Fruit fly (Drosophila melanogaster) whole organism, embryonic: ENCODE results near the gene Reck.

ENCODE experiments used
- Ada2b ChIP-seq: fragments of 200-800 bp; sonication (Bioruptor generic); IDR thresholded peaks from 2 replicates; pipeline ENCODE4 v1.3.6; 2022; ENCODE audit warnings: missing biosample characterization, missing genetic modification characterization
- Asciz ChIP-seq: fragments of 200-800 bp; sonication (Bioruptor generic); optimal IDR thresholded peaks from 2 replicates; lab custom pipeline; 2017; ENCODE audit warnings: missing biosample characterization, mild to moderate bottlenecking, missing genetic modification characterization, missing genetic modification reagents
- Atf3 ChIP-seq: fragments of 200-800 bp; sonication (Bioruptor generic); optimal IDR thresholded peaks from 3 replicates; lab custom pipeline; 2016; ENCODE audit warnings: missing biosample characterization, missing genetic modification characterization
- CG10431 ChIP-seq: fragments of 200-800 bp; sonication (Bioruptor generic); optimal IDR thresholded peaks from 3 replicates; lab custom pipeline; 2018; ENCODE audit warnings: missing biosample characterization, mild to moderate bottlenecking, missing genetic modification characterization
- CG10543 ChIP-seq: fragments of 200-800 bp; sonication (Bioruptor generic); optimal IDR thresholded peaks from 3 replicates; lab custom pipeline; 2017; ENCODE audit warnings: missing biosample characterization, mild to moderate bottlenecking, missing genetic modification characterization, moderate library complexity
- CG10959 ChIP-seq: fragments of 200-800 bp; sonication (Bioruptor generic); IDR thresholded peaks from 2 replicates; pipeline ENCODE4 v1.3.6; 2022; ENCODE audit warnings: missing biosample characterization, missing genetic modification characterization
- CG12219 ChIP-seq: fragments of 200-800 bp; sonication (Bioruptor generic); optimal IDR thresholded peaks from 3 replicates; lab custom pipeline; 2018; ENCODE audit warnings: missing biosample characterization, mild to moderate bottlenecking, missing genetic modification characterization
- CG12236 ChIP-seq: fragments of 200-800 bp; sonication (Bioruptor generic); optimal IDR thresholded peaks from 2 replicates; lab custom pipeline; 2016; ENCODE audit warnings: missing biosample characterization, missing genetic modification characterization
- CG12942 ChIP-seq: fragments of 200-800 bp; sonication (Bioruptor generic); optimal IDR thresholded peaks from 3 replicates; lab custom pipeline; 2016; ENCODE audit warnings: missing biosample characterization, missing genetic modification characterization
- CG14860 ChIP-seq: fragments of 200-800 bp; sonication (Bioruptor generic); IDR thresholded peaks from 3 replicates; pipeline ENCODE4 v1.3.6; 2022; ENCODE audit warnings: missing biosample characterization, missing genetic modification characterization; ENCODE audit not compliant: partially characterized antibody
- CG1603 ChIP-seq: fragments of 200-800 bp; sonication (Bioruptor generic); optimal IDR thresholded peaks from 2 replicates; lab custom pipeline; 2019; ENCODE audit warnings: missing biosample characterization, mild to moderate bottlenecking, missing genetic modification characterization, moderate library complexity
- CG17359 ChIP-seq: fragments of 200-800 bp; sonication (Bioruptor generic); optimal IDR thresholded peaks from 3 replicates; lab custom pipeline; 2018; ENCODE audit warnings: missing biosample characterization, mild to moderate bottlenecking, missing genetic modification characterization, moderate library complexity
- CG17361 ChIP-seq: fragments of 200-800 bp; sonication (Bioruptor generic); IDR thresholded peaks from 3 replicates; pipeline ENCODE4 v1.3.6; 2022; ENCODE audit warnings: missing biosample characterization, missing genetic modification characterization
- CG1792 ChIP-seq: fragments of 200-800 bp; sonication (Bioruptor generic); optimal IDR thresholded peaks from 2 replicates; lab custom pipeline; 2016; ENCODE audit warnings: missing biosample characterization, missing genetic modification characterization
- CG1832 ChIP-seq: fragments of 200-800 bp; sonication (Bioruptor generic); optimal IDR thresholded peaks from 2 replicates; lab custom pipeline; 2017; ENCODE audit warnings: missing biosample characterization, mild to moderate bottlenecking, missing genetic modification characterization, inconsistent platforms
- CG18764 ChIP-seq: fragments of 200-800 bp; sonication (Bioruptor generic); optimal IDR thresholded peaks from 3 replicates; lab custom pipeline; 2016; ENCODE audit warnings: missing biosample characterization, missing genetic modification characterization
- CG30020 ChIP-seq: fragments of 200-800 bp; optimal IDR thresholded peaks from 2 replicates; lab custom pipeline; 2019; ENCODE audit warnings: missing biosample characterization, mild to moderate bottlenecking, missing genetic modification characterization, moderate library complexity
- CG42726 ChIP-seq: fragments of 200-800 bp; sonication (Bioruptor generic); IDR thresholded peaks from 2 replicates; pipeline ENCODE4 v1.3.6; 2022; ENCODE audit warnings: missing biosample characterization, missing genetic modification characterization; ENCODE audit not compliant: partially characterized antibody
- CG4707 ChIP-seq: fragments of 200-800 bp; sonication (Bioruptor generic); optimal IDR thresholded peaks from 2 replicates; lab custom pipeline; 2018; ENCODE audit warnings: missing biosample characterization, mild to moderate bottlenecking, missing genetic modification characterization, moderate library complexity
- CG6175 ChIP-seq: fragments of 200-800 bp; sonication (Bioruptor generic); IDR thresholded peaks from 3 replicates; pipeline ENCODE4 v1.3.6; 2022; ENCODE audit warnings: missing biosample characterization, missing genetic modification characterization
- CG6791 ChIP-seq: fragments of 200-800 bp; sonication (Bioruptor generic); IDR thresholded peaks from 3 replicates; pipeline ENCODE4 v1.3.6; 2022; ENCODE audit warnings: missing biosample characterization, missing genetic modification characterization; ENCODE audit not compliant: partially characterized antibody
- CG9876 ChIP-seq: fragments of 200-800 bp; sonication (Bioruptor generic); optimal IDR thresholded peaks from 2 replicates; lab custom pipeline; 2016; ENCODE audit warnings: missing biosample characterization, missing genetic modification characterization
- Camta ChIP-seq: fragments of 200-800 bp; sonication (Bioruptor generic); optimal IDR thresholded peaks from 2 replicates; lab custom pipeline; 2016; ENCODE audit warnings: missing biosample characterization, missing genetic modification characterization
- Deaf1 ChIP-seq: fragments of 200-800 bp; optimal IDR thresholded peaks from 3 replicates; lab custom pipeline; 2019; ENCODE audit warnings: missing biosample characterization, mild to moderate bottlenecking, missing genetic modification characterization, moderate library complexity
- Dp ChIP-seq: fragments of 200-800 bp; sonication (Bioruptor generic); optimal IDR thresholded peaks from 2 replicates; lab custom pipeline; 2018; ENCODE audit warnings: missing biosample characterization, mild to moderate bottlenecking, missing genetic modification characterization, moderate library complexity
- H2.0 ChIP-seq: fragments of 200-800 bp; sonication (Bioruptor generic); IDR thresholded peaks from 2 replicates; pipeline ENCODE4 v1.3.6; 2022; ENCODE audit warnings: missing biosample characterization, missing genetic modification characterization
- HLH4C ChIP-seq: fragments of 200-800 bp; sonication (Bioruptor generic); IDR thresholded peaks from 3 replicates; pipeline ENCODE4 v1.3.6; 2022; ENCODE audit warnings: missing biosample characterization, missing genetic modification characterization; ENCODE audit not compliant: partially characterized antibody
- Hand ChIP-seq: fragments of 200-800 bp; sonication (Bioruptor generic); optimal IDR thresholded peaks from 2 replicates; lab custom pipeline; 2017; ENCODE audit warnings: mild to moderate bottlenecking, missing biosample characterization, missing genetic modification reagents, missing genetic modification characterization
- Kr ChIP-seq: fragments of 200-800 bp; sonication (Bioruptor generic); optimal IDR thresholded peaks from 2 replicates; lab custom pipeline; 2017; ENCODE audit warnings: missing biosample characterization, mild to moderate bottlenecking, missing genetic modification characterization
- NFAT ChIP-seq: fragments of 200-800 bp; sonication (Bioruptor generic); IDR thresholded peaks from 2 replicates; pipeline ENCODE4 v1.3.6; 2022; ENCODE audit warnings: missing biosample characterization, missing genetic modification characterization
- Xbp1 ChIP-seq: fragments of 200-800 bp; sonication (Bioruptor generic); optimal IDR thresholded peaks from 3 replicates; lab custom pipeline; 2016; ENCODE audit warnings: missing biosample characterization, mild to moderate bottlenecking, missing genetic modification characterization
- ac ChIP-seq: fragments of 200-800 bp; sonication (Bioruptor generic); optimal IDR thresholded peaks from 3 replicates; lab custom pipeline; 2017; ENCODE audit warnings: missing biosample characterization, mild to moderate bottlenecking, missing genetic modification characterization
- ara ChIP-seq: fragments of 200-800 bp; sonication (Bioruptor generic); IDR thresholded peaks from 2 replicates; pipeline ENCODE4 v1.3.6; 2022; ENCODE audit warnings: missing biosample characterization, missing genetic modification characterization
- ase ChIP-seq: fragments of 200-800 bp; sonication (Bioruptor generic); IDR thresholded peaks from 3 replicates; pipeline ENCODE4 v1.3.6; 2022; ENCODE audit warnings: missing biosample characterization, missing genetic modification characterization
- cad ChIP-seq: fragments of >200 bp; optimal IDR thresholded peaks from 2 replicates; lab custom pipeline; 2017; ENCODE audit warnings: missing biosample characterization, missing genetic modification characterization
- chif ChIP-seq, 2 experiments: fragments of 200-800 bp; sonication (Bioruptor generic); optimal IDR thresholded peaks; 3 replicates each; lab custom pipeline; 2016; ENCODE audit warnings: missing biosample characterization in 2 of 2, missing genetic modification characterization in 2 of 2
- chinmo ChIP-seq: fragments of 200-800 bp; sonication (Bioruptor generic); IDR thresholded peaks from 4 replicates; pipeline ENCODE4 v1.3.6; 2022; ENCODE audit warnings: missing biosample characterization, missing genetic modification characterization; ENCODE audit not compliant: partially characterized antibody
- da ChIP-seq: fragments of 200-800 bp; sonication (Bioruptor generic); optimal IDR thresholded peaks from 2 replicates; lab custom pipeline; 2016; ENCODE audit warnings: missing biosample characterization, missing genetic modification characterization
- gcm2 ChIP-seq: fragments of 200-800 bp; sonication (Bioruptor generic); optimal IDR thresholded peaks from 2 replicates; lab custom pipeline; 2016; ENCODE audit warnings: missing biosample characterization, missing genetic modification characterization
- jigr1 ChIP-seq: fragments of 200-800 bp; sonication (Bioruptor generic); IDR thresholded peaks from 3 replicates; pipeline ENCODE4 v1.3.6; 2022; ENCODE audit warnings: missing biosample characterization, missing genetic modification characterization
- lab ChIP-seq: fragments of 200-800 bp; sonication (Bioruptor generic); optimal IDR thresholded peaks from 3 replicates; lab custom pipeline; 2017; ENCODE audit warnings: missing biosample characterization, missing genetic modification characterization, mild to moderate bottlenecking, moderate library complexity, missing genetic modification reagents
- lilli ChIP-seq: fragments of 200-800 bp; sonication (Bioruptor generic); optimal IDR thresholded peaks from 3 replicates; lab custom pipeline; 2016; ENCODE audit warnings: missing biosample characterization, missing genetic modification characterization
- luna ChIP-seq: fragments of 200-800 bp; sonication (Bioruptor generic); optimal IDR thresholded peaks from 2 replicates; lab custom pipeline; 2016; ENCODE audit warnings: missing biosample characterization, missing genetic modification characterization
- oc ChIP-seq: fragments of 200-800 bp; sonication (Bioruptor generic); optimal IDR thresholded peaks from 2 replicates; lab custom pipeline; 2018; ENCODE audit warnings: missing biosample characterization, mild to moderate bottlenecking, missing genetic modification characterization, moderate library complexity
- pho ChIP-seq: fragments of 200-800 bp; sonication (Bioruptor generic); optimal IDR thresholded peaks from 2 replicates; lab custom pipeline; 2016; ENCODE audit warnings: missing biosample characterization, missing genetic modification characterization
- prd ChIP-seq, 3 experiments: fragments of >200 bp in 2 of 3; fragments of 200-800 bp in 1 of 3; sonication (Bioruptor generic) in 1 of 3; optimal IDR thresholded peaks in 2 of 3; IDR thresholded peaks in 1 of 3; 2 replicates in 2 of 3; 3 replicates in 1 of 3; pipeline versions ENCODE4 v1.3.6 to Lab custom; 2017 to 2022; ENCODE audit warnings: missing biosample characterization in 1 of 3, missing genetic modification characterization in 1 of 3
- salm ChIP-seq: fragments of 200-800 bp; sonication (Bioruptor generic); optimal IDR thresholded peaks from 2 replicates; lab custom pipeline; 2018; ENCODE audit warnings: missing biosample characterization, mild to moderate bottlenecking, missing genetic modification characterization
- tx ChIP-seq: fragments of 200-800 bp; sonication (Bioruptor generic); optimal IDR thresholded peaks from 2 replicates; lab custom pipeline; 2016; ENCODE audit warnings: missing biosample characterization, missing genetic modification characterization
- zen2 ChIP-seq: fragments of 200-800 bp; sonication (Bioruptor generic); IDR thresholded peaks from 3 replicates; pipeline ENCODE4 v1.3.6; 2022; ENCODE audit warnings: missing biosample characterization, missing genetic modification characterization; ENCODE audit not compliant: partially characterized antibody

Reck gene

dm6 chr3L:14956288-14957032 lies 57.4 kb downstream of the Reck start (continued):
- TF ChIP-seq CG17361 (GFP tag; lab: Robert Waterston, UW) (peak; percentile 42; the same call in 2 of the 3 replicates), Atf3 (no peak), ara (GFP tag; lab: Robert Waterston, UW) (no peak; the same call in 1 of the 2 replicates), CG12219 (GFP tag; lab: Kevin White, UChicago) (peak; percentile 20), CG17359 (tag; lab: Kevin White, UChicago) (no peak), CG6175 (GFP tag; lab: Robert Waterston, UW) (no peak), NFAT (no peak), CG10959 (GFP tag; lab: Robert Waterston, UW) (no peak), lilli (GFP tag; lab: Kevin White, UChicago) (no peak), lab (GFP tag; lab: Kevin White, UChicago) (no peak), CG10431 (GFP tag; lab: Kevin White, UChicago) (no peak), Xbp1 (GFP tag; lab: Kevin White, UChicago) (no peak), CG1603 (tag; lab: Kevin White, UChicago) (peak; percentile 54), salm (tag; lab: Kevin White, UChicago) (no peak), CG14860 (GFP tag; lab: Robert Waterston, UW) (no peak), CG30020 (tag; lab: Kevin White, UChicago) (no peak), CG1832 (GFP tag; lab: Kevin White, UChicago) (no peak), Deaf1 (tag; lab: Kevin White, UChicago) (no peak), gcm2 (GFP tag; lab: Kevin White, UChicago) (no peak), jigr1 (GFP tag; lab: Robert Waterston, UW) (no peak), H2.0 (GFP tag; lab: Robert Waterston, UW) (no peak), ac (GFP tag; lab: Kevin White, UChicago) (peak; percentile 98), CG10543 (GFP tag; lab: Kevin White, UChicago) (no peak), CG9876 (no peak), CG18764 (GFP tag; lab: Kevin White, UChicago) (peak; percentile 35), CG12942 (GFP tag; lab: Kevin White, UChicago) (peak; percentile 7), da (no peak), tx (no peak), Camta (peak; percentile 14), Ada2b (no peak), luna (GFP tag; lab: Kevin White, UChicago) (no peak), pho (GFP tag; lab: Kevin White, UChicago) (no peak), Kr (peak; percentile 98), CG42726 (GFP tag; lab: Robert Waterston, UW) (no peak), CG6791 (no peak), Dp (GFP tag; lab: Kevin White, UChicago) (no peak), CG4707 (no peak), prd (optimal IDR thresholded peaks at IDR 0.05; lab: Kevin White, UChicago) (no peak), prd (GFP tag; IDR thresholded peaks at IDR 0.05; lab: Robert Waterston, UW) (peak; percentile 55; the same call in 2 of the 3 replicates), CG12236 (peak; percentile 37), Hand (GFP tag; lab: Kevin White, UChicago) (no peak), HLH4C (GFP tag; lab: Robert Waterston, UW) (no peak), ase (GFP tag; lab: Robert Waterston, UW) (no peak), zen2 (GFP tag; lab: Robert Waterston, UW) (no peak), oc (tag; lab: Kevin White, UChicago) (no peak), CG1792 (GFP tag; lab: Kevin White, UChicago) (peak; percentile 2), cad (GFP tag; lab: Kevin White, UChicago) (no peak), chinmo (no peak), chif (GFP tag; optimal IDR thresholded peaks at IDR 0.05; lab: Kevin White, UChicago) (peak; percentile 28 to 56), Asciz (GFP tag; lab: Kevin White, UChicago) (peak; percentile 27)
